Fruit fly (Drosophila melanogaster): ENCODE data around the gene CG14053.

Gene CG14053

DNA sequence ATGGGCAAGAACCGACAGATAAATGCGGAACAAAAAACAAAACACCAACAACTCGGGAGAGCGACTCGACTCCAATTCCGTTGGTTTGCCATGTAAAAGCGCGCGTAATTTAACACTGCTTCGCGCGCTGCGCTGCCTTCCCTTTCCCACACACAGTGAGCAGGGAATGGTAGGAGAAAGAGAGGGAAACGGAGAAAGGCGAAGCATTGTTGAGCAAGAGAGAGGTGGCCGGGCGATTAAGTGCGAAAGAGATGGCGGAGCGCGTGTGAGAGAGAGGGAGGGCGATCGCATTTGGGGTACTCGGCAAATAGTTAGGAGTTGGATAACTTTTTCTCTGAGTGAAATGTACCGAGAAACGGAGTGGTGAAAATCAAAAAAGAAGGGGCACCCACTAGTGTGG, 37.8 kb downstream of the CG14053 start (continued):
- no peak for TF ChIP-seq maf-S (GFP tag; optimal IDR thresholded peaks at IDR 0.05)
- TF ChIP-seq kni (GFP tag; optimal IDR thresholded peaks at IDR 0.05) = no peak
- TF ChIP-seq hbn (GFP tag; IDR thresholded peaks at IDR 0.05; ENCODE audit: partially characterized antibody) = no peak
- TF ChIP-seq CG6765 (GFP tag; optimal IDR thresholded peaks at IDR 0.05) = no peak
- no peak for TF ChIP-seq CG10147 (GFP tag; optimal IDR thresholded peaks at IDR 0.05)
- TF ChIP-seq vfl (GFP tag; optimal IDR thresholded peaks at IDR 0.05) = no peak
- no peak for TF ChIP-seq Drgx (GFP tag; IDR thresholded peaks at IDR 0.05)
- no peak for TF ChIP-seq Dad (GFP tag; optimal IDR thresholded peaks at IDR 0.05)
- TF ChIP-seq fru (optimal IDR thresholded peaks at IDR 0.05) = no peak
- no peak for TF ChIP-seq lilli (GFP tag; optimal IDR thresholded peaks at IDR 0.05)
- no peak for TF ChIP-seq Eip74EF (GFP tag; optimal IDR thresholded peaks at IDR 0.05)
- no peak for TF ChIP-seq Gug (GFP tag; IDR thresholded peaks at IDR 0.05)
- TF ChIP-seq kah (GFP tag; optimal IDR thresholded peaks at IDR 0.05) = no peak
- no peak for TF ChIP-seq CG10366 (GFP tag; IDR thresholded peaks at IDR 0.05)
- TF ChIP-seq Scr (GFP tag; IDR thresholded peaks at IDR 0.05; ENCODE audit: partially characterized antibody) = peak; percentile 14; the same call in 1 of the 2 replicates
- no peak for TF ChIP-seq wor (GFP tag; IDR thresholded peaks at IDR 0.05)
- TF ChIP-seq CG2202 (tag; optimal IDR thresholded peaks at IDR 0.05) = no peak
- no peak for TF ChIP-seq slp2 (GFP tag; optimal IDR thresholded peaks at IDR 0.05)
- TF ChIP-seq z (GFP tag; IDR thresholded peaks at IDR 0.05) = 0 out of 3 replicates have a peak, but pooled peaks have one; percentile 22
- no peak for TF ChIP-seq bcd (GFP tag; optimal IDR thresholded peaks at IDR 0.05)
- TF ChIP-seq row (GFP tag; IDR thresholded peaks at IDR 0.05) = peak; percentile 64
- no peak for TF ChIP-seq org-1 (GFP tag; optimal IDR thresholded peaks at IDR 0.05)
- TF ChIP-seq CG4424 (GFP tag; optimal IDR thresholded peaks at IDR 0.05) = no peak
- TF ChIP-seq cas (GFP tag; IDR thresholded peaks at IDR 0.05) = no peak
- no peak for TF ChIP-seq ind (GFP tag; optimal IDR thresholded peaks at IDR 0.05)
- TF ChIP-seq stwl (tag; optimal IDR thresholded peaks at IDR 0.05) = peak; percentile 20
- TF ChIP-seq CG7271 (tag; optimal IDR thresholded peaks at IDR 0.05) = no peak
- TF ChIP-seq h (optimal IDR thresholded peaks at IDR 0.05) = no peak
- TF ChIP-seq CG7839 (tag; optimal IDR thresholded peaks at IDR 0.05) = no peak
- no peak for TF ChIP-seq Rx (GFP tag; IDR thresholded peaks at IDR 0.05)
- TF ChIP-seq cad (GFP tag; optimal IDR thresholded peaks at IDR 0.05) = no peak
- no peak for TF ChIP-seq ATbp (GFP tag; optimal IDR thresholded peaks at IDR 0.05)
- TF ChIP-seq nmo (GFP tag; optimal IDR thresholded peaks at IDR 0.05) = peak; percentile 20
- TF ChIP-seq CG18011 (GFP tag; optimal IDR thresholded peaks at IDR 0.05) = no peak
- TF ChIP-seq insv (GFP tag; optimal IDR thresholded peaks at IDR 0.05) = no peak
- no peak for TF ChIP-seq CG14860 (GFP tag; IDR thresholded peaks at IDR 0.05; ENCODE audit: partially characterized antibody)
- no peak for TF ChIP-seq Ada2b (GFP tag; IDR thresholded peaks at IDR 0.05)
- TF ChIP-seq CG11723 (GFP tag; optimal IDR thresholded peaks at IDR 0.05) = no peak
- TF ChIP-seq CG8924 (tag; optimal IDR thresholded peaks at IDR 0.05) = peak; percentile 5
- TF ChIP-seq pnt (GFP tag; optimal IDR thresholded peaks at IDR 0.05) = no peak
- TF ChIP-seq CG2889 (GFP tag; IDR thresholded peaks at IDR 0.05) = no peak
- no peak for TF ChIP-seq CG10959 (GFP tag; IDR thresholded peaks at IDR 0.05)
- no peak for TF ChIP-seq ap (GFP tag; IDR thresholded peaks at IDR 0.05)
- no peak for TF ChIP-seq disco-r (GFP tag; optimal IDR thresholded peaks at IDR 0.05)
- no peak for TF ChIP-seq Antp (GFP tag; optimal IDR thresholded peaks at IDR 0.05)
- no peak for TF ChIP-seq CG4707 (GFP tag; optimal IDR thresholded peaks at IDR 0.05)
- TF ChIP-seq CG31365 (tag; optimal IDR thresholded peaks at IDR 0.05) = peak; percentile 70
- TF ChIP-seq D19A (tag; optimal IDR thresholded peaks at IDR 0.05) = no peak
- TF ChIP-seq CG18476 (GFP tag; optimal IDR thresholded peaks at IDR 0.05) = no peak
- TF ChIP-seq zf30C (GFP tag; optimal IDR thresholded peaks at IDR 0.05) = peak; percentile 60
- TF ChIP-seq Awh (GFP tag; IDR thresholded peaks at IDR 0.05) = no peak
- TF ChIP-seq CG4730 (GFP tag; IDR thresholded peaks at IDR 0.05) = no peak
- TF ChIP-seq unpg (GFP tag; optimal IDR thresholded peaks at IDR 0.05) = no peak
